Fruit fly (Drosophila melanogaster): Measurements from ENCODE around the gene CG18558.

Gene CG18558

dm6 chr2L:2884683-2885502 lies 40.6 kb upstream of the CG18558 start:
- TF ChIP-seq br (GFP tag; optimal IDR thresholded peaks at IDR 0.05) (peak; percentile 3), Hr78 (GFP tag; optimal IDR thresholded peaks at IDR 0.05) (no peak), Rel (GFP tag; optimal IDR thresholded peaks at IDR 0.05) (no peak), Rel (tag; optimal IDR thresholded peaks at IDR 0.05) (peak; percentile 71), woc (GFP tag; optimal IDR thresholded peaks at IDR 0.05) (peak; percentile 51), CG9705 (GFP tag; optimal IDR thresholded peaks at IDR 0.05) (peak; percentile 8), Hr83 (GFP tag; optimal IDR thresholded peaks at IDR 0.05; ENCODE audit: poor library complexity, severe bottlenecking) (peak; percentile 86), HLH106 (tag; optimal IDR thresholded peaks at IDR 0.05) (peak; percentile 53), rgr (GFP tag; optimal IDR thresholded peaks at IDR 0.05) (no peak), Sp1 (GFP tag; optimal IDR thresholded peaks at IDR 0.05) (peak; percentile 16), foxo (GFP tag; optimal IDR thresholded peaks at IDR 0.05) (no peak)

- TF ChIP-seq Rel (GFP tag; optimal IDR thresholded peaks at IDR 0.05): no peak
- peak; percentile 23 for TF ChIP-seq Rel (tag; optimal IDR thresholded peaks at IDR 0.05)
- no peak for TF ChIP-seq Dif (GFP tag; optimal IDR thresholded peaks at IDR 0.05; ENCODE audit: partially characterized antibody)
These were observed 39.5 kb upstream of the CG18558 start for dm6 chr2L:2883703-2884294.

DNA sequence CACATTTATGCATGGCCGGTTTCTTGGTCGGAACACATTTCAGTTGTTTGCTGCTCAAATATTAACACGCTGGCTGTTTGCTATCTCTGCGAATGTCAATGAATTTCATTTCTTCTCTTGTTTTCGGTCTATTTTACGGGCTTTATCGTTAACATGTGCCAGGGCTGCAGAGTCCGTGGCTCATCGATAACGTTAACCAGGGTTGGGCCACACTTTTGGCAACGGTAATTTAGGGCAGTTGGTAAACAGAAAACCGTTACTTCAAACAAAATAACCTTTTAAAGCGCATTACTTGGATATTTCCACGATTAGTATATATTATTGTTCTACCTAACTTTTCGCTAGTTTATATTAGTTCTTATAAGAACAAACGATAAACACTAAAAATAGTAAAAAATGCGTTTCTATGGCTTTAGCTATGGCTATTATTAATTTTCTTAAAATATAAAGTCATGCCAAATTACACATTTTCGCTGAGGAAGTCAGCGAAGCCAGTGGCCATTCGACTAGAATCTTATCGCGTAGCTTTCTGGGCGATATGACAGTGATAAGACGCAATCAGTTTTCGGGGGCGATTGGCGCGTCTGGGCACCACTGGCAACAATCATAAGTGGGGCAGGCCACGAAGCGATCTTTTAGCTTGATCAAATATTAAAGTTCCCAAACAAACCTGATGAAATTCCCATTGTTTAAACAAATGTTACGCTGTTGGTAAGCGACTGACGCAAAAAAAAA lies 38.8 kb upstream of the CG18558 start:
- TF ChIP-seq sv (GFP tag; optimal IDR thresholded peaks at IDR 0.05) (no peak), rgr (GFP tag; optimal IDR thresholded peaks at IDR 0.05) (peak; percentile 64), br (GFP tag; optimal IDR thresholded peaks at IDR 0.05) (peak; percentile 83), Hr83 (GFP tag; optimal IDR thresholded peaks at IDR 0.05; ENCODE audit: poor library complexity, severe bottlenecking) (peak; percentile 87), Mio (GFP tag; optimal IDR thresholded peaks at IDR 0.05) (no peak), Dfd (GFP tag; optimal IDR thresholded peaks at IDR 0.05) (no peak), pan (optimal IDR thresholded peaks at IDR 0.05) (no peak), Vsx2 (GFP tag; optimal IDR thresholded peaks at IDR 0.05; ENCODE audit: partially characterized antibody) (no peak), Sp1 (GFP tag; optimal IDR thresholded peaks at IDR 0.05) (peak; percentile 57), usp (GFP tag; optimal IDR thresholded peaks at IDR 0.05) (no peak), GATAd (GFP tag; optimal IDR thresholded peaks at IDR 0.05) (no peak), N (GFP tag; optimal IDR thresholded peaks at IDR 0.05) (no peak), Rel (GFP tag; optimal IDR thresholded peaks at IDR 0.05) (no peak), Rel (tag; optimal IDR thresholded peaks at IDR 0.05) (no peak), woc (GFP tag; optimal IDR thresholded peaks at IDR 0.05) (no peak), lola (GFP tag; optimal IDR thresholded peaks at IDR 0.05) (no peak), h (GFP tag; optimal IDR thresholded peaks at IDR 0.05) (peak; percentile 80), fru (GFP tag; optimal IDR thresholded peaks at IDR 0.05) (peak; percentile 70), ey (GFP tag; optimal IDR thresholded peaks at IDR 0.05) (peak; percentile 54), dl (GFP tag; optimal IDR thresholded peaks at IDR 0.05; ENCODE audit: insufficient read depth in 1 of 2, partially characterized antibody in 2 of 2) (no peak), dmrt93B (GFP tag; optimal IDR thresholded peaks at IDR 0.05) (no peak), foxo (GFP tag; optimal IDR thresholded peaks at IDR 0.05) (peak in 1 of 2 experiments; percentile 79), jim (GFP tag; optimal IDR thresholded peaks at IDR 0.05) (peak; percentile 66), CG9705 (GFP tag; optimal IDR thresholded peaks at IDR 0.05) (no peak), Hnf4 (GFP tag; optimal IDR thresholded peaks at IDR 0.05) (peak; percentile 52), Dif (GFP tag; optimal IDR thresholded peaks at IDR 0.05; ENCODE audit: partially characterized antibody) (no peak), Jra (GFP tag; optimal IDR thresholded peaks at IDR 0.05) (peak; percentile 44), CrebA (GFP tag; optimal IDR thresholded peaks at IDR 0.05; ENCODE audit: borderline replicate concordance) (no peak), brk (GFP tag; optimal IDR thresholded peaks at IDR 0.05) (no peak), OdsH (GFP tag; optimal IDR thresholded peaks at IDR 0.05) (peak; percentile 65), CG32264 (GFP tag; optimal IDR thresholded peaks at IDR 0.05) (no peak), psq (GFP tag; optimal IDR thresholded peaks at IDR 0.05) (peak; percentile 47), Abd-B (GFP tag; optimal IDR thresholded peaks at IDR 0.05) (no peak), HLH106 (tag; optimal IDR thresholded peaks at IDR 0.05) (peak; percentile 37), Myc (optimal IDR thresholded peaks at IDR 0.05) (no peak), tai (GFP tag; optimal IDR thresholded peaks at IDR 0.05) (no peak), sage (GFP tag; optimal IDR thresholded peaks at IDR 0.05) (no peak), dsf (GFP tag; optimal IDR thresholded peaks at IDR 0.05; ENCODE audit: borderline replicate concordance) (no peak), Hr78 (GFP tag; optimal IDR thresholded peaks at IDR 0.05) (no peak)
